Worm (Caenorhabditis elegans) whole organism, L4/young adult: ENCODE measurements around the gene psd-1.

Experiments used
- W03F9.2 ChIP-seq: fragments of 150-350 bp; optimal IDR thresholded peaks from 2 replicates; lab custom pipeline; 2014; ENCODE audit warnings: missing biosample characterization, missing genetic modification characterization
- dao-5 ChIP-seq: sonication (generic microtip); optimal IDR thresholded peaks from 2 replicates; lab custom pipeline; 2016; ENCODE audit warnings: missing genotype, missing genetic modification characterization, moderate library complexity, missing compliant biosample characterization
- him-1 ChIP-seq: sonication (generic microtip); optimal IDR thresholded peaks from 2 replicates; lab custom pipeline; 2016; ENCODE audit warnings: missing genotype, missing genetic modification reagents, missing genetic modification characterization, missing compliant biosample characterization

DNA sequence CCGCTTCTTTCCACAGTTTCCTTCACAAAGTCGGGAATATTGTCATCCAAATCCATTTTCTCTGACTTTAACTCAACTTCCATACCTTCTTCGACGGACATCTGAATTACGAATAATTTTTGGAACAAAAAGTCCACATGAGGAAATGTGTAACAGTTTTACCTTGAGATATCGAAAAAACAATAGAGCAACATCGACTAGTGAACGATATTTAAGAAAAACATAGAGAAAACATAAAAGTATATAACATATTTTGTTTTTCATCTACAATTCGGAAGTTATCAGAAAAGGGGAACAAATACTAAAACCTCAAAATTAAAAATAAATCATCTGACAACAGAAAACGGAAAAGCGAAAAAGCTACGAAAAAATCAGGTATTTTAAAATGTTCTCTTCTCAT lies 42.4 kb downstream of the psd-1 start, which contains the start of gene adr-2:
- TF ChIP-seq him-1 (tag; lab: Kevin White, UChicago), result no peak
- no peak for TF ChIP-seq W03F9.2 (tag; lab: Kevin White, UChicago)
- TF ChIP-seq dao-5, result no peak
